Fruit fly (Drosophila melanogaster) whole organism, embryonic: ENCODE results near the gene QIL1.

Experiments used
- CG10321 ChIP-seq: fragments of 200-800 bp; sonication (Bioruptor generic); IDR thresholded peaks from 2 replicates; pipeline ENCODE4 v1.3.6; 2022; ENCODE audit warnings: missing biosample characterization, missing genetic modification characterization
- CG10543 ChIP-seq: fragments of 200-800 bp; sonication (Bioruptor generic); optimal IDR thresholded peaks from 3 replicates; lab custom pipeline; 2017; ENCODE audit warnings: missing biosample characterization, mild to moderate bottlenecking, missing genetic modification characterization, moderate library complexity
- CG10959 ChIP-seq: fragments of 200-800 bp; sonication (Bioruptor generic); IDR thresholded peaks from 2 replicates; pipeline ENCODE4 v1.3.6; 2022; ENCODE audit warnings: missing biosample characterization, missing genetic modification characterization
- CG12391 ChIP-seq: fragments of 200-800 bp; sonication (Bioruptor generic); optimal IDR thresholded peaks from 3 replicates; lab custom pipeline; 2018; ENCODE audit warnings: missing biosample characterization, mild to moderate bottlenecking, missing genetic modification characterization, moderate library complexity
- CG14710 ChIP-seq: fragments of 200-800 bp; sonication (Bioruptor generic); optimal IDR thresholded peaks from 3 replicates; lab custom pipeline; 2019; ENCODE audit warnings: missing biosample characterization, mild to moderate bottlenecking, missing genetic modification characterization, moderate library complexity
- CG15269 ChIP-seq: fragments of 200-800 bp; sonication (Bioruptor generic); optimal IDR thresholded peaks from 2 replicates; lab custom pipeline; 2018; ENCODE audit warnings: missing biosample characterization, mild to moderate bottlenecking, missing genetic modification characterization, moderate library complexity
- CG15696 ChIP-seq: fragments of 200-800 bp; sonication (Bioruptor generic); optimal IDR thresholded peaks from 2 replicates; lab custom pipeline; 2019; ENCODE audit warnings: missing biosample characterization, mild to moderate bottlenecking, missing genetic modification characterization, moderate library complexity
- CG1647 ChIP-seq: fragments of 200-800 bp; sonication (Bioruptor generic); optimal IDR thresholded peaks from 3 replicates; lab custom pipeline; 2016; ENCODE audit warnings: missing biosample characterization, missing genetic modification characterization
- CG17912 ChIP-seq: fragments of 200-800 bp; sonication (Bioruptor generic); optimal IDR thresholded peaks from 2 replicates; lab custom pipeline; 2018; ENCODE audit warnings: missing biosample characterization, mild to moderate bottlenecking, missing genetic modification characterization
- CG18011 ChIP-seq: fragments of 200-800 bp; sonication (Bioruptor generic); optimal IDR thresholded peaks from 2 replicates; lab custom pipeline; 2017; ENCODE audit warnings: missing biosample characterization, missing genetic modification characterization, mild to moderate bottlenecking, moderate library complexity, missing genotype
- CG18262 ChIP-seq: fragments of 200-800 bp; optimal IDR thresholded peaks from 3 replicates; lab custom pipeline; 2019; ENCODE audit warnings: missing biosample characterization, mild to moderate bottlenecking, missing genetic modification characterization, moderate library complexity
- CG18764 ChIP-seq: fragments of 200-800 bp; sonication (Bioruptor generic); optimal IDR thresholded peaks from 3 replicates; lab custom pipeline; 2016; ENCODE audit warnings: missing biosample characterization, missing genetic modification characterization
- CG2116 ChIP-seq: fragments of 200-800 bp; sonication (Bioruptor generic); optimal IDR thresholded peaks from 3 replicates; lab custom pipeline; 2018; ENCODE audit warnings: missing biosample characterization, mild to moderate bottlenecking, missing genetic modification characterization
- CG2202 ChIP-seq: fragments of 200-800 bp; sonication (Bioruptor generic); optimal IDR thresholded peaks from 2 replicates; lab custom pipeline; 2018; ENCODE audit warnings: missing biosample characterization, mild to moderate bottlenecking, missing genetic modification characterization
- CG31365 ChIP-seq: fragments of 200-800 bp; sonication (Bioruptor generic); optimal IDR thresholded peaks from 2 replicates; lab custom pipeline; 2018; ENCODE audit warnings: missing biosample characterization, mild to moderate bottlenecking, missing genetic modification characterization
- CG31441 ChIP-seq: fragments of 200-800 bp; sonication (Bioruptor generic); IDR thresholded peaks from 2 replicates; pipeline ENCODE4 v1.3.6; 2022; ENCODE audit warnings: missing biosample characterization, missing genetic modification characterization
- CG4404 ChIP-seq: fragments of 200-800 bp; sonication (Bioruptor generic); IDR thresholded peaks from 2 replicates; pipeline ENCODE4 v1.3.6; 2022; ENCODE audit warnings: missing biosample characterization, missing genetic modification characterization
- CG4820 ChIP-seq: fragments of 200-800 bp; sonication (Bioruptor generic); optimal IDR thresholded peaks from 3 replicates; lab custom pipeline; 2016; ENCODE audit warnings: missing biosample characterization, missing genetic modification characterization
- CG6654 ChIP-seq: fragments of 200-800 bp; sonication (Bioruptor generic); optimal IDR thresholded peaks from 2 replicates; lab custom pipeline; 2017; ENCODE audit warnings: missing biosample characterization, mild to moderate bottlenecking, missing genetic modification characterization
- CG6765 ChIP-seq: fragments of 200-800 bp; sonication (Bioruptor generic); optimal IDR thresholded peaks from 3 replicates; lab custom pipeline; 2017; ENCODE audit warnings: missing biosample characterization, mild to moderate bottlenecking, missing genetic modification characterization
- CG7357 ChIP-seq: fragments of 200-800 bp; sonication (Bioruptor generic); IDR thresholded peaks from 3 replicates; pipeline ENCODE4 v1.3.6; 2022; ENCODE audit warnings: missing biosample characterization, missing genetic modification characterization
- CG7963 ChIP-seq: fragments of 200-800 bp; sonication (Bioruptor generic); IDR thresholded peaks from 3 replicates; pipeline ENCODE4 v1.3.6; 2022; ENCODE audit warnings: missing biosample characterization, missing genetic modification characterization; ENCODE audit not compliant: partially characterized antibody
- CG7987 ChIP-seq: fragments of 200-800 bp; sonication (Bioruptor generic); optimal IDR thresholded peaks from 2 replicates; lab custom pipeline; 2018; ENCODE audit warnings: missing biosample characterization, mild to moderate bottlenecking, missing genetic modification characterization, moderate library complexity
- CG8924 ChIP-seq: fragments of 200-800 bp; optimal IDR thresholded peaks from 3 replicates; lab custom pipeline; 2019; ENCODE audit warnings: missing biosample characterization, mild to moderate bottlenecking, missing genetic modification characterization, moderate library complexity
- CG9215 ChIP-seq: fragments of 200-800 bp; sonication (Bioruptor generic); IDR thresholded peaks from 2 replicates; pipeline ENCODE4 v1.3.6; 2022; ENCODE audit warnings: missing biosample characterization, missing genetic modification characterization
- CG9609 ChIP-seq: fragments of 200-800 bp; sonication (Bioruptor generic); optimal IDR thresholded peaks from 3 replicates; lab custom pipeline; 2016; ENCODE audit warnings: missing biosample characterization, missing genetic modification characterization
- D19A ChIP-seq: fragments of 200-800 bp; optimal IDR thresholded peaks from 3 replicates; lab custom pipeline; 2019; ENCODE audit warnings: missing biosample characterization, mild to moderate bottlenecking, missing genetic modification characterization, moderate library complexity
- D19B ChIP-seq: fragments of 200-800 bp; sonication (Bioruptor generic); optimal IDR thresholded peaks from 2 replicates; lab custom pipeline; 2017; ENCODE audit warnings: missing biosample characterization, mild to moderate bottlenecking, missing genetic modification characterization
- Dip3 ChIP-seq: fragments of 200-800 bp; sonication (Bioruptor generic); optimal IDR thresholded peaks from 3 replicates; lab custom pipeline; 2016; ENCODE audit warnings: missing biosample characterization, missing genetic modification characterization
- HHEX ChIP-seq: fragments of 200-800 bp; sonication (Bioruptor generic); optimal IDR thresholded peaks from 3 replicates; lab custom pipeline; 2017; ENCODE audit warnings: missing biosample characterization, mild to moderate bottlenecking, missing genetic modification characterization, missing genetic modification reagents
- Lim3 ChIP-seq: fragments of 200-800 bp; sonication (Bioruptor generic); IDR thresholded peaks from 2 replicates; pipeline ENCODE4 v1.3.6; 2022; ENCODE audit warnings: missing biosample characterization, missing genetic modification characterization
- NC2α ChIP-seq: fragments of 200-800 bp; sonication (Bioruptor generic); optimal IDR thresholded peaks from 2 replicates; lab custom pipeline; 2016; ENCODE audit warnings: missing biosample characterization, missing genetic modification characterization
- Oaz ChIP-seq: fragments of 200-800 bp; sonication (Bioruptor generic); IDR thresholded peaks from 2 replicates; pipeline ENCODE4 v1.3.6; 2022; ENCODE audit warnings: missing biosample characterization, missing genetic modification characterization
- Rfx ChIP-seq: fragments of 200-800 bp; sonication (Bioruptor generic); IDR thresholded peaks from 2 replicates; pipeline ENCODE4 v1.3.6; 2022; ENCODE audit warnings: missing biosample characterization, missing genetic modification characterization
- Rx ChIP-seq: fragments of 200-800 bp; sonication (Bioruptor generic); IDR thresholded peaks from 2 replicates; pipeline ENCODE4 v1.3.6; 2022; ENCODE audit warnings: missing biosample characterization, missing genetic modification characterization
- Scr ChIP-seq: fragments of 200-800 bp; sonication (Bioruptor generic); IDR thresholded peaks from 2 replicates; pipeline ENCODE4 v1.3.6; 2022; ENCODE audit warnings: missing biosample characterization, missing genetic modification characterization; ENCODE audit not compliant: partially characterized antibody
- Spps ChIP-seq: fragments of 200-800 bp; sonication (Bioruptor generic); optimal IDR thresholded peaks from 2 replicates; lab custom pipeline; 2018; ENCODE audit warnings: missing biosample characterization, mild to moderate bottlenecking, missing genetic modification characterization
- bab2 ChIP-seq: fragments of 200-800 bp; sonication (Bioruptor generic); optimal IDR thresholded peaks from 2 replicates; lab custom pipeline; 2016; ENCODE audit warnings: missing biosample characterization, missing genetic modification characterization
- bcd ChIP-seq: fragments of 200-800 bp; sonication (Bioruptor generic); optimal IDR thresholded peaks from 2 replicates; lab custom pipeline; 2017; ENCODE audit warnings: missing biosample characterization, mild to moderate bottlenecking, missing genetic modification characterization
- chinmo ChIP-seq: fragments of 200-800 bp; sonication (Bioruptor generic); IDR thresholded peaks from 4 replicates; pipeline ENCODE4 v1.3.6; 2022; ENCODE audit warnings: missing biosample characterization, missing genetic modification characterization; ENCODE audit not compliant: partially characterized antibody
- cwo ChIP-seq: fragments of 200-800 bp; sonication (Bioruptor generic); optimal IDR thresholded peaks from 3 replicates; lab custom pipeline; 2017; ENCODE audit warnings: missing biosample characterization, missing genetic modification characterization, mild to moderate bottlenecking, moderate library complexity, missing genetic modification reagents
- exex ChIP-seq: fragments of 200-800 bp; sonication (Bioruptor generic); optimal IDR thresholded peaks from 4 replicates; lab custom pipeline; 2018; ENCODE audit warnings: missing biosample characterization, mild to moderate bottlenecking, missing genetic modification characterization, moderate library complexity
- ftz-f1 ChIP-seq: fragments of 200-800 bp; sonication (Bioruptor generic); optimal IDR thresholded peaks from 2 replicates; lab custom pipeline; 2016; ENCODE audit warnings: missing biosample characterization, missing genetic modification characterization
- gcm2 ChIP-seq: fragments of 200-800 bp; sonication (Bioruptor generic); optimal IDR thresholded peaks from 2 replicates; lab custom pipeline; 2016; ENCODE audit warnings: missing biosample characterization, missing genetic modification characterization
- hth ChIP-seq: fragments of >200 bp; optimal IDR thresholded peaks from 2 replicates; lab custom pipeline; 2017; ENCODE audit warnings: inconsistent platforms
- pnt ChIP-seq: fragments of 200-800 bp; sonication (Bioruptor generic); optimal IDR thresholded peaks from 3 replicates; lab custom pipeline; 2016; ENCODE audit warnings: missing biosample characterization, missing genetic modification characterization
- ranshi ChIP-seq: fragments of 200-800 bp; sonication (Bioruptor generic); IDR thresholded peaks from 2 replicates; pipeline ENCODE4 v1.3.6; 2022; ENCODE audit warnings: missing biosample characterization, missing genetic modification characterization
- rib ChIP-seq: fragments of 200-800 bp; sonication (Bioruptor generic); IDR thresholded peaks from 2 replicates; pipeline ENCODE4 v1.3.6; 2022; ENCODE audit warnings: missing biosample characterization, missing genetic modification characterization
- sna ChIP-seq: fragments of 200-800 bp; sonication (Bioruptor generic); IDR thresholded peaks from 2 replicates; pipeline ENCODE4 v1.3.6; 2022; ENCODE audit warnings: missing biosample characterization, missing genetic modification characterization; ENCODE audit not compliant: partially characterized antibody
- sr ChIP-seq: fragments of 200-800 bp; sonication (Bioruptor generic); IDR thresholded peaks from 3 replicates; pipeline ENCODE4 v1.3.6; 2022; ENCODE audit warnings: missing biosample characterization, missing genetic modification characterization
- wek ChIP-seq: fragments of 200-800 bp; sonication (Bioruptor generic); optimal IDR thresholded peaks from 3 replicates; lab custom pipeline; 2018; ENCODE audit warnings: missing biosample characterization, mild to moderate bottlenecking, missing genetic modification characterization, moderate library complexity
- wor ChIP-seq: fragments of 200-800 bp; sonication (Bioruptor generic); IDR thresholded peaks from 2 replicates; pipeline ENCODE4 v1.3.6; 2022; ENCODE audit warnings: missing biosample characterization, missing genetic modification characterization

Gene QIL1

dm6 chr3L:17447881-17448280 lies 17.9 kb upstream of the QIL1 start (continued):
- no peak for TF ChIP-seq Spps (tag; lab: Kevin White, UChicago)
- TF ChIP-seq sna: no peak
- TF ChIP-seq exex (tag; lab: Kevin White, UChicago): no peak
- no peak for TF ChIP-seq Scr (GFP tag; lab: Robert Waterston, UW)
- peak; percentile 8 for TF ChIP-seq CG10543 (GFP tag; lab: Kevin White, UChicago)
- peak; percentile 17 for TF ChIP-seq CG15269 (tag; lab: Kevin White, UChicago)
- no peak for TF ChIP-seq CG4404 (GFP tag; lab: Robert Waterston, UW)
- no peak for TF ChIP-seq bab2 (GFP tag; lab: Kevin White, UChicago)
- no peak for TF ChIP-seq CG6765 (GFP tag; lab: Kevin White, UChicago)
- TF ChIP-seq rib: no peak
- TF ChIP-seq CG7987 (GFP tag; lab: Kevin White, UChicago): no peak
- no peak for TF ChIP-seq ranshi
- TF ChIP-seq CG9215: peak; percentile 16; the same call in 1 of the 2 replicates
- TF ChIP-seq Oaz (GFP tag; lab: Robert Waterston, UW): no peak
- TF ChIP-seq sr (GFP tag; lab: Robert Waterston, UW): no peak
- TF ChIP-seq CG10959 (GFP tag; lab: Robert Waterston, UW): no peak
- TF ChIP-seq CG7963 (GFP tag; lab: Robert Waterston, UW): no peak
- no peak for TF ChIP-seq ftz-f1 (GFP tag; lab: Kevin White, UChicago)
- peak; percentile 29 for TF ChIP-seq CG18262 (tag; lab: Kevin White, UChicago)
- no peak for TF ChIP-seq CG14710 (tag; lab: Kevin White, UChicago)
- no peak for TF ChIP-seq CG1647 (GFP tag; lab: Kevin White, UChicago)
- no peak for TF ChIP-seq wor (GFP tag; lab: Robert Waterston, UW)
- peak; percentile 31; the same call in 1 of the 2 replicates for TF ChIP-seq CG31441 (GFP tag; lab: Robert Waterston, UW)
- TF ChIP-seq CG8924 (tag; lab: Kevin White, UChicago): peak; percentile 36
- no peak for TF ChIP-seq gcm2 (GFP tag; lab: Kevin White, UChicago)
- no peak for TF ChIP-seq CG18011 (GFP tag; lab: Kevin White, UChicago)
- TF ChIP-seq CG9609 (GFP tag; lab: Kevin White, UChicago): no peak
- TF ChIP-seq Lim3: no peak
- TF ChIP-seq pnt (GFP tag; lab: Kevin White, UChicago): no peak
- no peak for TF ChIP-seq hth (lab: Kevin White, UChicago)
- TF ChIP-seq D19B (GFP tag; lab: Kevin White, UChicago): no peak
- no peak for TF ChIP-seq CG6654
- no peak for TF ChIP-seq CG15696 (tag; lab: Kevin White, UChicago)
- TF ChIP-seq Dip3: no peak
- no peak for TF ChIP-seq Rx (GFP tag; lab: Robert Waterston, UW)
- no peak for TF ChIP-seq CG17912 (GFP tag; lab: Kevin White, UChicago)
- no peak for TF ChIP-seq CG18764 (GFP tag; lab: Kevin White, UChicago)
- TF ChIP-seq CG12391 (tag; lab: Kevin White, UChicago): peak; percentile 34
- peak; percentile 43 for TF ChIP-seq cwo (GFP tag; lab: Kevin White, UChicago)
- TF ChIP-seq D19A (tag; lab: Kevin White, UChicago): no peak
- no peak for TF ChIP-seq CG7357 (GFP tag; lab: Robert Waterston, UW)
- peak; percentile 14 for TF ChIP-seq HHEX
- TF ChIP-seq bcd (GFP tag; lab: Kevin White, UChicago): peak; percentile 36
- TF ChIP-seq CG10321 (GFP tag; lab: Robert Waterston, UW): no peak
- no peak for TF ChIP-seq CG2202 (tag; lab: Kevin White, UChicago)
- TF ChIP-seq CG4820 (GFP tag; lab: Kevin White, UChicago): no peak
- 0 out of 2 replicates have a peak, but pooled peaks have one; percentile 17 for TF ChIP-seq Rfx (GFP tag; lab: Robert Waterston, UW)
- TF ChIP-seq CG2116: no peak
- TF ChIP-seq NC2α (GFP tag; lab: Kevin White, UChicago): no peak
- TF ChIP-seq CG31365 (tag; lab: Kevin White, UChicago): no peak
- no peak for TF ChIP-seq wek
- no peak for TF ChIP-seq chinmo (GFP tag; lab: Robert Waterston, UW)
